Worm (Caenorhabditis elegans): ENCODE results near the gene F58E6.11.

DNA sequence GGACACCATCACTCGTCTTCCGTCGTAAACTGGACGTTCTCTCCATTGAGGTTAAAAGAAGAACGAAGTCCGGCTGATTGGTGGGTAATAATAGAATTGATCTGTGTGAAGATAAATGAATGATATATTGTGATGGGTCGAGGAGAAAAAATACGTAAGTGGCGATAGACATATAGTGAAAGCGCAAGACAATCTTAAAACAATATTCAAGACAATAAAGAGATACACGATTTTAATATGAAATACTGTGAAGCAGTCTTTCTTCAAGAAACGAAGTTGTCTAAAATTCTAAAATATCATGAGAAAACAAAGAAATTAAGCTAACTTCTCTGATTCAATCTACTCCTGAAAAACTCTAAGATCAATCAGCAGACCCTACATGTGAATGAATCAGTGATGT is 44.3 kb downstream of the F58E6.11 start, which contains the start of gene F40F9.10:
- TF ChIP-seq unc-62 (GFP tag; optimal IDR thresholded peaks at IDR 0.05) (no peak), ces-1 (GFP tag; optimal IDR thresholded peaks at IDR 0.05) (no peak), unc-39 (tag; optimal IDR thresholded peaks at IDR 0.05) (no peak), snpc-4 (tag; optimal IDR thresholded peaks at IDR 0.05) (no peak), elt-3 (tag; optimal IDR thresholded peaks at IDR 0.05) (no peak)
